Worm (Caenorhabditis elegans) whole organism, L4/young adult: ENCODE data around the gene F01D5.1.

Source experiments
- W03F9.2 ChIP-seq: fragments of 150-350 bp; optimal IDR thresholded peaks from 2 replicates; lab custom pipeline; 2014; ENCODE audit warnings: missing biosample characterization, missing genetic modification characterization
- dao-5 ChIP-seq: sonication (generic microtip); optimal IDR thresholded peaks from 2 replicates; lab custom pipeline; 2016; ENCODE audit warnings: missing genotype, missing genetic modification characterization, moderate library complexity, missing compliant biosample characterization
- him-1 ChIP-seq: sonication (generic microtip); optimal IDR thresholded peaks from 2 replicates; lab custom pipeline; 2016; ENCODE audit warnings: missing genotype, missing genetic modification reagents, missing genetic modification characterization, missing compliant biosample characterization

F01D5.1 gene

ce11 chrII:13968979-13969378 lies 28.4 kb downstream of the F01D5.1 start, which contains the start of gene sre-43:
TSS of gene sre-43 (minus strand) at chrII:13969079.
- TF ChIP-seq W03F9.2 (tag; lab: Kevin White, UChicago) (no peak), dao-5 (no peak), him-1 (no peak)

- TF ChIP-seq W03F9.2 (tag; lab: Kevin White, UChicago) = no peak
- TF ChIP-seq him-1 = no peak
- TF ChIP-seq dao-5 = no peak
These were observed 31.1 kb downstream of the F01D5.1 start, which contains the start of gene W07G1.7 for ce11 chrII:13966242-13966641. TSS of gene W07G1.7 (minus strand) at chrII:13966342.

ce11 chrII:13964325-13964724 lies 33.1 kb downstream of the F01D5.1 start:
- TF ChIP-seq dao-5 = no peak
- TF ChIP-seq him-1 = no peak
- TF ChIP-seq W03F9.2 (tag; lab: Kevin White, UChicago) = no peak

- no peak for TF ChIP-seq him-1
- no peak for TF ChIP-seq W03F9.2 (tag; lab: Kevin White, UChicago)
- TF ChIP-seq dao-5 = no peak
These were observed 35.1 kb downstream of the F01D5.1 start, which contains the start of gene rpi-1 for ce11 chrII:13962319-13962718. TSS of gene rpi-1 (minus strand) at chrII:13962419.

ce11 chrII:13961567-13961966 lies 35.8 kb downstream of the F01D5.1 start:
- TF ChIP-seq him-1 = no peak
- TF ChIP-seq dao-5 = no peak
- no peak for TF ChIP-seq W03F9.2 (tag; lab: Kevin White, UChicago)

- no peak for TF ChIP-seq him-1
- TF ChIP-seq W03F9.2 (tag; lab: Kevin White, UChicago) = no peak
- TF ChIP-seq dao-5 = no peak
These were observed 39.0 kb downstream of the F01D5.1 start for ce11 chrII:13958359-13958758.

- TF ChIP-seq him-1 (no peak), dao-5 (no peak), W03F9.2 (tag; lab: Kevin White, UChicago) (no peak)
These were observed 39.9 kb downstream of the F01D5.1 start, which contains the start of gene zip-3 for ce11 chrII:13957437-13957836. TSS of gene zip-3 (minus strand) at chrII:13957457.

ce11 chrII:13956529-13956928 lies 40.9 kb downstream of the F01D5.1 start:
- TF ChIP-seq him-1 = no peak
- TF ChIP-seq dao-5 = no peak
- no peak for TF ChIP-seq W03F9.2 (tag; lab: Kevin White, UChicago)

- TF ChIP-seq him-1 = no peak
- TF ChIP-seq dao-5 = no peak
- TF ChIP-seq W03F9.2 (tag; lab: Kevin White, UChicago) = no peak
These were observed 42.4 kb downstream of the F01D5.1 start for ce11 chrII:13954979-13955378.

- TF ChIP-seq him-1 (no peak), W03F9.2 (tag; lab: Kevin White, UChicago) (no peak), dao-5 (no peak)
These were observed 43.3 kb downstream of the F01D5.1 start for ce11 chrII:13954077-13954476.

ce11 chrII:13951986-13952385 lies 45.4 kb downstream of the F01D5.1 start:
- TF ChIP-seq dao-5 = no peak

- TF ChIP-seq dao-5 (no peak), him-1 (no peak), W03F9.2 (tag; lab: Kevin White, UChicago) (no peak)
These were observed 48.1 kb downstream of the F01D5.1 start, which contains the start of gene sre-44 for ce11 chrII:13949290-13949689. TSS of gene sre-44 (plus strand) at chrII:13949590.
